Worm (Caenorhabditis elegans): ENCODE data around the gene erl-1.

DNA sequence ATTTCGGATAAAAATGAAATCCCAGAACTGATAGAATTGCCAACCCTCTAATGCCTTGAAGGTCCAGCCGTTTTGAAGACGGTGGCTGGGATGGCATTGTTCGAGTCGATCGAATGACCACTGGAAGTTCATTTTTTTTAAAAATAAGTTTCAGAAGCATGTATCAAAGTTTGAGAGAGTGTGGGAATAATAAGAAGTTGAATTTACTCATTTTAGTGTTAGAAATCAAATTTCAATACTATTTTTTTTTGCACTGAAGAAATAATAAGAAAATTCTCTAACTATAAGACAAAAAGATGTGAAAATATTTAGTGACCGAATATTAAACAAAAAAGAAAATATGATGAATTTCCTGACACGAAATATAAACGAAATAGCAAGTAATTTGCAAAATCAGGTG, 13.4 kb downstream of the erl-1 start, which contains the start of gene oac-59:
- TF ChIP-seq ama-1 (optimal IDR thresholded peaks at IDR 0.05), result no peak
- no peak for TF ChIP-seq F13C5.2 (tag; optimal IDR thresholded peaks at IDR 0.05)
- no peak for TF ChIP-seq tbx-37 (GFP tag; conservative IDR thresholded peaks at IDR 0.05)
- TF ChIP-seq ceh-13 (GFP tag; optimal IDR thresholded peaks at IDR 0.05), result no peak
- no peak for TF ChIP-seq sea-1 (GFP tag; conservative IDR thresholded peaks at IDR 0.05)
- no peak for TF ChIP-seq pes-1 (GFP tag; IDR thresholded peaks at IDR 0.05)
- no peak for TF ChIP-seq flt-1 (GFP tag; IDR thresholded peaks at IDR 0.05)
- TF ChIP-seq hnd-1 (tag; optimal IDR thresholded peaks at IDR 0.05), result no peak
- TF ChIP-seq ets-7 (tag; optimal IDR thresholded peaks at IDR 0.05), result no peak
- no peak for TF ChIP-seq hmbx-1 (tag; optimal IDR thresholded peaks at IDR 0.05)
